Worm (Caenorhabditis elegans) whole organism, L4 larva: ENCODE results near the gene R07C12.3.
A peak's percentile ranks its signal among the peaks of the same experiment; 100 is the strongest.

ENCODE experiments used
- D1046.2 ChIP-seq: fragments of 200-800 bp; sonication (Bioruptor generic); IDR thresholded peaks from 2 replicates; pipeline ENCODE4 v1.3.6; 2022; ENCODE audit warnings: missing genetic modification characterization, missing compliant biosample characterization
- F10B5.3 ChIP-seq: sonication (generic microtip); optimal IDR thresholded peaks from 2 replicates; lab custom pipeline; 2016; ENCODE audit warnings: mild to moderate bottlenecking, missing genetic modification characterization, missing compliant biosample characterization
- R02D3.7 ChIP-seq: fragments of 150-350 bp; sonication (generic microtip); optimal IDR thresholded peaks from 3 replicates; lab custom pipeline; 2014; ENCODE audit warnings: missing biosample characterization, missing genetic modification characterization
- T20F7.1 ChIP-seq: fragments of 200-800 bp; sonication (Bioruptor generic); optimal IDR thresholded peaks from 2 replicates; lab custom pipeline; 2018; ENCODE audit warnings: mild to moderate bottlenecking, missing genetic modification characterization, missing compliant biosample characterization
- Y48G9A.11 ChIP-seq: fragments of 200-800 bp; sonication (Bioruptor generic); IDR thresholded peaks from 2 replicates; pipeline ENCODE4 v1.3.6; 2022; ENCODE audit warnings: missing genetic modification reagents, missing genetic modification characterization, missing compliant biosample characterization
- ZK337.2 ChIP-seq: fragments of 200-800 bp; sonication (Bioruptor generic); IDR thresholded peaks from 2 replicates; pipeline ENCODE4 v1.3.6; 2022; ENCODE audit warnings: missing genetic modification reagents, missing genetic modification characterization, missing compliant biosample characterization
- aha-1 ChIP-seq: fragments of 150-350 bp; peaks from one replicate; lab custom pipeline; 2014; ENCODE audit warnings: missing biosample characterization, missing genetic modification characterization
- aly-2 ChIP-seq: sonication (generic microtip); optimal IDR thresholded peaks from 2 replicates; lab custom pipeline; 2018; ENCODE audit warnings: missing biosample characterization, missing genetic modification characterization
- ceh-20 ChIP-seq: fragments of 200-800 bp; sonication (Bioruptor generic); IDR thresholded peaks from 2 replicates; pipeline ENCODE4 v1.3.6; 2022; ENCODE audit warnings: missing genetic modification reagents, missing genetic modification characterization, missing compliant biosample characterization
- daf-16 ChIP-seq, 3 experiments: sonication (generic microtip); optimal IDR thresholded peaks; 2 replicates each; lab custom pipeline; 2016 to 2017; ENCODE audit warnings: missing genetic modification characterization in 3 of 3, missing genetic modification reagents in 3 of 3, mild to moderate bottlenecking in 2 of 3, missing compliant biosample characterization in 2 of 3, missing biosample characterization in 1 of 3, moderate library complexity in 1 of 3
- daf-19 ChIP-seq: fragments of 200-800 bp; sonication (Bioruptor generic); conservative IDR thresholded peaks from 2 replicates; pipeline ENCODE4 v1.3.6; 2022; ENCODE audit warnings: missing genetic modification characterization, missing compliant biosample characterization
- daf-8 ChIP-seq: fragments of 200-800 bp; sonication (Bioruptor generic); IDR thresholded peaks from 2 replicates; pipeline ENCODE4 v1.3.6; 2022; ENCODE audit warnings: missing genetic modification characterization, missing compliant biosample characterization
- dmd-9 ChIP-seq: fragments of 200-800 bp; sonication (Bioruptor generic); IDR thresholded peaks from 2 replicates; pipeline ENCODE4 v1.3.6; 2022; ENCODE audit warnings: missing genetic modification reagents, missing genetic modification characterization, missing compliant biosample characterization
- dpl-1 ChIP-seq: fragments of 150-350 bp; optimal IDR thresholded peaks from 2 replicates; lab custom pipeline; 2014; ENCODE audit warnings: missing biosample characterization, missing genetic modification reagents, missing genetic modification characterization
- egl-43 ChIP-seq: fragments of 200-800 bp; sonication (Bioruptor generic); IDR thresholded peaks from 2 replicates; pipeline ENCODE4 v1.3.6; 2022; ENCODE audit warnings: missing genetic modification reagents, missing genetic modification characterization, missing compliant biosample characterization
- fkh-10 ChIP-seq: fragments of 150-350 bp; optimal IDR thresholded peaks from 2 replicates; lab custom pipeline; 2014; ENCODE audit warnings: missing biosample characterization, missing genetic modification reagents, missing genetic modification characterization
- hif-1 ChIP-seq, 2 experiments: sonication (generic microtip); optimal IDR thresholded peaks; 2 replicates each; lab custom pipeline; 2016 to 2017; ENCODE audit warnings: missing compliant biosample characterization in 2 of 2, missing genetic modification characterization in 2 of 2, missing genetic modification reagents in 2 of 2, missing genotype in 2 of 2, mild to moderate bottlenecking in 1 of 2
- hlh-30 ChIP-seq: sonication (generic microtip); optimal IDR thresholded peaks from 2 replicates; lab custom pipeline; 2017; ENCODE audit warnings: antibody characterized with exemption, mild to moderate bottlenecking, missing genetic modification characterization, missing compliant biosample characterization; ENCODE audit not compliant: insufficient read depth
- lin-13 ChIP-seq: fragments of 150-350 bp; optimal IDR thresholded peaks from 2 replicates; lab custom pipeline; 2014; ENCODE audit warnings: missing biosample characterization, missing genetic modification reagents, missing genetic modification characterization
- lin-38 ChIP-seq: fragments of 200-800 bp; sonication (Bioruptor generic); IDR thresholded peaks from 2 replicates; pipeline ENCODE4 v1.3.6; 2022; ENCODE audit warnings: missing genetic modification reagents, missing genetic modification characterization, missing compliant biosample characterization
- mdt-29 ChIP-seq: fragments of 200-800 bp; sonication (Bioruptor generic); IDR thresholded peaks from 2 replicates; pipeline ENCODE4 v1.3.6; 2022; ENCODE audit warnings: missing genetic modification reagents, missing genetic modification characterization, missing compliant biosample characterization
- mep-1 ChIP-seq: fragments of 150-350 bp; sonication (generic microtip); optimal IDR thresholded peaks from 3 replicates; lab custom pipeline; 2014; ENCODE audit warnings: missing biosample characterization, missing genetic modification characterization
- mes-2 ChIP-seq: sonication (generic microtip); optimal IDR thresholded peaks from 2 replicates; lab custom pipeline; 2016; ENCODE audit warnings: missing genotype, mild to moderate bottlenecking, missing genetic modification characterization, missing compliant biosample characterization; ENCODE audit not compliant: poor library complexity, severe bottlenecking
- nhr-11 ChIP-seq: fragments of 150-350 bp; optimal IDR thresholded peaks from 2 replicates; lab custom pipeline; 2014; ENCODE audit warnings: missing biosample characterization, missing genetic modification characterization
- nhr-28 ChIP-seq: fragments of 150-350 bp; optimal IDR thresholded peaks from 2 replicates; lab custom pipeline; 2014; ENCODE audit warnings: missing biosample characterization, missing genetic modification characterization
- nhr-41 ChIP-seq: fragments of 200-800 bp; sonication (Bioruptor generic); IDR thresholded peaks from 2 replicates; pipeline ENCODE4 v1.3.6; 2022; ENCODE audit warnings: missing genetic modification reagents, missing genetic modification characterization, missing compliant biosample characterization
- nhr-48 ChIP-seq: sonication (generic microtip); optimal IDR thresholded peaks from 2 replicates; lab custom pipeline; 2016; ENCODE audit warnings: mild to moderate bottlenecking, missing genetic modification characterization, missing compliant biosample characterization
- nhr-76 ChIP-seq: fragments of 150-350 bp; optimal IDR thresholded peaks from 2 replicates; lab custom pipeline; 2014; ENCODE audit warnings: missing biosample characterization, missing genetic modification characterization
- pha-4 ChIP-seq, 2 experiments: fragments of 150-350 bp in 1 of 2; fragments of 200-800 bp in 1 of 2; sonication (Bioruptor generic) in 1 of 2; IDR thresholded peaks in 1 of 2; optimal IDR thresholded peaks in 1 of 2; 2 replicates each; pipeline versions ENCODE4 v1.3.6 to Lab custom; 2014 to 2022; ENCODE audit warnings: missing genetic modification characterization in 2 of 2, missing genetic modification reagents in 2 of 2, missing biosample characterization in 1 of 2, missing compliant biosample characterization in 1 of 2
- rbr-2 ChIP-seq: sonication (generic microtip); optimal IDR thresholded peaks from 2 replicates; lab custom pipeline; 2016; ENCODE audit warnings: missing genotype, missing genetic modification characterization, missing compliant biosample characterization
- spr-3 ChIP-seq: fragments of 200-800 bp; sonication (Bioruptor generic); optimal IDR thresholded peaks from 2 replicates; lab custom pipeline; 2018; ENCODE audit warnings: mild to moderate bottlenecking, missing genetic modification characterization, missing compliant biosample characterization
- unc-130 ChIP-seq: sonication (generic microtip); optimal IDR thresholded peaks from 2 replicates; lab custom pipeline; 2016; ENCODE audit warnings: missing genetic modification reagents, missing genetic modification characterization, missing compliant biosample characterization
- vab-7 ChIP-seq: fragments of 200-800 bp; sonication (Bioruptor generic); IDR thresholded peaks from 2 replicates; pipeline ENCODE4 v1.3.6; 2022; ENCODE audit warnings: missing genetic modification reagents, missing genetic modification characterization, missing compliant biosample characterization
- zag-1 ChIP-seq: fragments of 150-350 bp; optimal IDR thresholded peaks from 2 replicates; lab custom pipeline; 2014; ENCODE audit warnings: missing biosample characterization, missing genetic modification characterization
- zip-2 ChIP-seq: fragments of 150-350 bp; optimal IDR thresholded peaks from 2 replicates; lab custom pipeline; 2014; ENCODE audit warnings: missing biosample characterization, missing genetic modification characterization
- ztf-7 ChIP-seq: fragments of 150-350 bp; optimal IDR thresholded peaks from 2 replicates; lab custom pipeline; 2014; ENCODE audit warnings: missing biosample characterization, missing genetic modification characterization

Gene R07C12.3

ce11 chrIV:4164392-4164791, 19.5 kb downstream of the R07C12.3 start, which contains the start of gene scrm-8:
TSS of gene scrm-8 (plus strand) at chrIV:4164692.
- no peak for TF ChIP-seq vab-7 (GFP tag; lab: Robert Waterston, UW)

ce11 chrIV:4167296-4167695, 22.4 kb downstream of the R07C12.3 start:
- TF ChIP-seq pha-4 (GFP tag; IDR thresholded peaks at IDR 0.05; lab: Robert Waterston, UW) (no peak), pha-4 (tag; optimal IDR thresholded peaks at IDR 0.05; lab: Kevin White, UChicago) (no peak), nhr-76 (tag; lab: Kevin White, UChicago) (no peak), mdt-29 (GFP tag; lab: Robert Waterston, UW) (no peak), daf-16 (GFP tag; optimal IDR thresholded peaks at IDR 0.05; lab: Kevin White, UChicago) (no peak), daf-16 (tag; optimal IDR thresholded peaks at IDR 0.05; lab: Kevin White, UChicago) (no peak), zip-2 (tag; lab: Kevin White, UChicago) (no peak), fkh-10 (GFP tag; lab: Kevin White, UChicago) (no peak), hif-1 (tag; optimal IDR thresholded peaks at IDR 0.05; lab: Kevin White, UChicago) (no peak), egl-43 (GFP tag; lab: Robert Waterston, UW) (no peak), nhr-11 (no peak), unc-130 (GFP tag; lab: Kevin White, UChicago) (no peak), aly-2 (tag; lab: Kevin White, UChicago) (no peak), ztf-7 (tag; lab: Kevin White, UChicago) (no peak), nhr-48 (tag; lab: Kevin White, UChicago) (no peak), nhr-41 (GFP tag; lab: Robert Waterston, UW) (no peak), T20F7.1 (GFP tag; lab: Kevin White, UChicago) (no peak), D1046.2 (GFP tag; lab: Robert Waterston, UW) (no peak), R02D3.7 (no peak)
- TF ChIP-seq, all 104 proteins: peak for 0

ce11 chrIV:4171531-4172163, 26.8 kb downstream of the R07C12.3 start, which contains the start of the genes K08D10.13 and rnp-2:
TSS of gene K08D10.13 (minus strand) at chrIV:4171581.
TSS of gene rnp-2 (plus strand) at chrIV:4172076.
- TF ChIP-seq aha-1 (tag; lab: Kevin White, UChicago) (peak; percentile 43), lin-38 (GFP tag; lab: Robert Waterston, UW) (peak; percentile 92), nhr-48 (tag; lab: Kevin White, UChicago) (no peak), fkh-10 (GFP tag; lab: Kevin White, UChicago) (no peak), F10B5.3 (tag; lab: Kevin White, UChicago) (no peak), unc-130 (GFP tag; lab: Kevin White, UChicago) (peak; percentile 29), hlh-30 (tag; lab: Kevin White, UChicago) (no peak), dmd-9 (no peak), zag-1 (tag; lab: Kevin White, UChicago) (no peak), mes-2 (tag; lab: Kevin White, UChicago) (peak; percentile 96), lin-13 (GFP tag; lab: Kevin White, UChicago) (peak; percentile 10), daf-8 (GFP tag; lab: Robert Waterston, UW) (no peak), pha-4 (GFP tag; IDR thresholded peaks at IDR 0.05; lab: Robert Waterston, UW) (no peak), pha-4 (tag; optimal IDR thresholded peaks at IDR 0.05; lab: Kevin White, UChicago) (no peak), ceh-20 (GFP tag; lab: Robert Waterston, UW) (no peak), dpl-1 (GFP tag; lab: Kevin White, UChicago) (peak; percentile 63), nhr-28 (tag; lab: Kevin White, UChicago) (peak; percentile 9), rbr-2 (tag; lab: Kevin White, UChicago) (peak; percentile 35), hif-1 (tag; optimal IDR thresholded peaks at IDR 0.05; lab: Kevin White, UChicago) (peak in 1 of 2 experiments; percentile 45), ZK337.2 (0 out of 2 replicates have a peak, but pooled peaks have one; percentile 25), daf-19 (GFP tag; lab: Robert Waterston, UW) (no peak), mep-1 (no peak), spr-3 (GFP tag; lab: Kevin White, UChicago) (no peak), Y48G9A.11 (GFP tag; lab: Robert Waterston, UW) (no peak; the same call in 1 of the 2 replicates), T20F7.1 (GFP tag; lab: Kevin White, UChicago) (no peak)
- TF ChIP-seq, all 104 proteins: peak for 10
